Worm (Caenorhabditis elegans) whole organism, L2 larva: ENCODE data around the gene C07D10.1.
A peak's percentile ranks its signal among the peaks of the same experiment; 100 is the strongest.

Experiments used
- C34F6.9 ChIP-seq: fragments of 150-350 bp; optimal IDR thresholded peaks from 2 replicates; lab custom pipeline; 2014; ENCODE audit warnings: missing biosample characterization, missing genetic modification characterization
- F13H6.1 ChIP-seq: sonication (generic microtip); optimal IDR thresholded peaks from 2 replicates; lab custom pipeline; 2016; ENCODE audit warnings: missing genetic modification characterization, missing compliant biosample characterization
- ZK546.5 ChIP-seq: sonication (generic microtip); optimal IDR thresholded peaks from 2 replicates; lab custom pipeline; 2017; ENCODE audit warnings: missing biosample characterization, missing genetic modification characterization
- alr-1 ChIP-seq: fragments of 150-350 bp; optimal IDR thresholded peaks from 2 replicates; lab custom pipeline; 2014; ENCODE audit warnings: missing biosample characterization, missing genetic modification characterization
- aly-2 ChIP-seq: fragments of 150-350 bp; optimal IDR thresholded peaks from 2 replicates; lab custom pipeline; 2014; ENCODE audit warnings: missing biosample characterization, missing genetic modification characterization
- ama-1 ChIP-seq: fragments of 150-350 bp; optimal IDR thresholded peaks from 2 replicates; lab custom pipeline; 2018; ENCODE audit warnings: inconsistent platforms
- blmp-1 ChIP-seq: sonication (generic microtip); optimal IDR thresholded peaks from 2 replicates; lab custom pipeline; 2017; ENCODE audit warnings: missing genetic modification characterization, mild to moderate bottlenecking, missing compliant biosample characterization, antibody characterized with exemption, moderate library complexity; ENCODE audit not compliant: insufficient read depth
- ceh-82 ChIP-seq: fragments of 150-350 bp; optimal IDR thresholded peaks from 2 replicates; lab custom pipeline; 2014; ENCODE audit warnings: missing biosample characterization, missing genetic modification characterization
- crh-2 ChIP-seq: sonication (generic microtip); optimal IDR thresholded peaks from 2 replicates; lab custom pipeline; 2017; ENCODE audit warnings: missing biosample characterization, missing genetic modification characterization
- egl-27 ChIP-seq: sonication (generic microtip); optimal IDR thresholded peaks from 3 replicates; lab custom pipeline; 2017; ENCODE audit warnings: missing biosample characterization, missing genetic modification reagents, missing genetic modification characterization
- elt-3 ChIP-seq: sonication (generic microtip); optimal IDR thresholded peaks from 2 replicates; lab custom pipeline; 2017; ENCODE audit warnings: missing biosample characterization, missing genetic modification characterization
- fos-1 ChIP-seq: fragments of 150-350 bp; optimal IDR thresholded peaks from 2 replicates; lab custom pipeline; 2014; ENCODE audit warnings: missing biosample characterization, missing genetic modification characterization
- gmeb-1 ChIP-seq: fragments of 150-350 bp; optimal IDR thresholded peaks from 2 replicates; lab custom pipeline; 2014; ENCODE audit warnings: missing biosample characterization, missing genetic modification characterization
- lin-11 ChIP-seq: fragments of 150-350 bp; sonication (generic microtip); optimal IDR thresholded peaks from 2 replicates; lab custom pipeline; 2014; ENCODE audit warnings: missing biosample characterization, missing genetic modification characterization, inconsistent platforms, mixed read lengths
- lin-13 ChIP-seq: fragments of 150-350 bp; optimal IDR thresholded peaks from 2 replicates; lab custom pipeline; 2014; ENCODE audit warnings: missing biosample characterization, missing genetic modification reagents, missing genetic modification characterization
- lin-39 ChIP-seq: fragments of 150-350 bp; optimal IDR thresholded peaks from 2 replicates; lab custom pipeline; 2014; ENCODE audit warnings: missing biosample characterization, missing genetic modification reagents, missing genetic modification characterization
- lsy-2 ChIP-seq, 2 experiments: fragments of 150-350 bp in 1 of 2; sonication (generic microtip) in 1 of 2; optimal IDR thresholded peaks; 2 replicates each; lab custom pipeline; 2014 to 2017; ENCODE audit warnings: missing biosample characterization in 2 of 2, missing genetic modification characterization in 2 of 2
- mbf-1 ChIP-seq: sonication (generic microtip); optimal IDR thresholded peaks from 2 replicates; lab custom pipeline; 2017; ENCODE audit warnings: missing biosample characterization, missing genetic modification characterization
- mdl-1 ChIP-seq, 2 experiments: fragments of 150-350 bp in 1 of 2; sonication (generic microtip) in 1 of 2; optimal IDR thresholded peaks; 2 replicates each; lab custom pipeline; 2017; ENCODE audit warnings: missing biosample characterization in 2 of 2, missing genetic modification characterization in 2 of 2
- nhr-11 ChIP-seq: fragments of 150-350 bp; optimal IDR thresholded peaks from 2 replicates; lab custom pipeline; 2014; ENCODE audit warnings: missing biosample characterization, missing genetic modification characterization
- nhr-12 ChIP-seq: fragments of 150-350 bp; optimal IDR thresholded peaks from 2 replicates; lab custom pipeline; 2014; ENCODE audit warnings: missing biosample characterization, missing genetic modification characterization
- nhr-129 ChIP-seq: fragments of 150-350 bp; optimal IDR thresholded peaks from 2 replicates; lab custom pipeline; 2014; ENCODE audit warnings: missing biosample characterization, missing genetic modification characterization
- nhr-21 ChIP-seq: fragments of 150-350 bp; optimal IDR thresholded peaks from 2 replicates; lab custom pipeline; 2014; ENCODE audit warnings: missing biosample characterization, missing genetic modification characterization
- nhr-237 ChIP-seq: fragments of 150-350 bp; optimal IDR thresholded peaks from 2 replicates; lab custom pipeline; 2014; ENCODE audit warnings: missing biosample characterization, missing genetic modification characterization
- nhr-25 ChIP-seq: fragments of 150-350 bp; sonication (generic microtip); optimal IDR thresholded peaks from 3 replicates; lab custom pipeline; 2014; ENCODE audit warnings: missing biosample characterization, missing genetic modification characterization
- nhr-6 ChIP-seq: fragments of 150-350 bp; optimal IDR thresholded peaks from 2 replicates; lab custom pipeline; 2014; ENCODE audit warnings: missing biosample characterization, missing genetic modification characterization
- nhr-77 ChIP-seq: fragments of 150-350 bp; optimal IDR thresholded peaks from 2 replicates; lab custom pipeline; 2014; ENCODE audit warnings: missing biosample characterization, missing genetic modification characterization
- sem-4 ChIP-seq: fragments of 150-350 bp; optimal IDR thresholded peaks from 2 replicates; lab custom pipeline; 2014; ENCODE audit warnings: missing biosample characterization, missing genetic modification reagents, missing genetic modification characterization
- skn-1 ChIP-seq: sonication (generic microtip); optimal IDR thresholded peaks from 2 replicates; lab custom pipeline; 2017; ENCODE audit warnings: missing biosample characterization, missing genetic modification characterization
- sma-3 ChIP-seq: sonication (generic microtip); optimal IDR thresholded peaks from 2 replicates; lab custom pipeline; 2016; ENCODE audit warnings: missing genetic modification reagents, missing genetic modification characterization, missing compliant biosample characterization
- snpc-4 ChIP-seq: fragments of 150-350 bp; optimal IDR thresholded peaks from 2 replicates; lab custom pipeline; 2014; ENCODE audit warnings: missing biosample characterization, missing genetic modification characterization
- unc-39 ChIP-seq: fragments of 150-350 bp; optimal IDR thresholded peaks from 2 replicates; lab custom pipeline; 2014; ENCODE audit warnings: missing biosample characterization, missing genetic modification characterization
- unc-55 ChIP-seq: fragments of 150-350 bp; sonication (generic microtip); optimal IDR thresholded peaks from 3 replicates; lab custom pipeline; 2014; ENCODE audit warnings: missing biosample characterization, missing genetic modification reagents, missing genetic modification characterization
- zag-1 ChIP-seq: fragments of 150-350 bp; optimal IDR thresholded peaks from 2 replicates; lab custom pipeline; 2014; ENCODE audit warnings: missing biosample characterization, missing genetic modification characterization

The C07D10.1 gene

ce11 chrII:7394690-7395054 lies 4.1 kb upstream of the C07D10.1 start, which contains the start of gene bath-44:
TSS of gene bath-44 (plus strand) at chrII:7394955.
- no peak for TF ChIP-seq mdl-1 (tag; optimal IDR thresholded peaks at IDR 0.05; lab: Kevin White, UChicago)

- no peak for TF ChIP-seq mbf-1
- TF ChIP-seq mdl-1 (tag; optimal IDR thresholded peaks at IDR 0.05; lab: Kevin White, UChicago), result no peak
- TF ChIP-seq lin-39 (tag; lab: Kevin White, UChicago), result no peak
- TF ChIP-seq sem-4 (tag; lab: Kevin White, UChicago), result no peak
- no peak for TF ChIP-seq crh-2
- no peak for TF ChIP-seq lsy-2 (tag; optimal IDR thresholded peaks at IDR 0.05; lab: Kevin White, UChicago)
- TF ChIP-seq nhr-237 (tag; lab: Kevin White, UChicago), result no peak
- TF ChIP-seq unc-39 (tag; lab: Kevin White, UChicago), result no peak
- TF ChIP-seq aly-2 (tag; lab: Kevin White, UChicago), result no peak
Measured at ce11 chrII:7396081-7396480, 2.7 kb upstream of the C07D10.1 start.

- TF ChIP-seq nhr-237 (tag; lab: Kevin White, UChicago) (no peak), lin-39 (tag; lab: Kevin White, UChicago) (no peak), sma-3 (peak; percentile 33), nhr-11 (tag; lab: Kevin White, UChicago) (no peak), zag-1 (tag; lab: Kevin White, UChicago) (no peak), egl-27 (tag; lab: Kevin White, UChicago) (no peak), F13H6.1 (tag; lab: Kevin White, UChicago) (no peak), sem-4 (tag; lab: Kevin White, UChicago) (peak; percentile 28), nhr-21 (tag; lab: Kevin White, UChicago) (peak; percentile 24), alr-1 (tag; lab: Kevin White, UChicago) (no peak), nhr-77 (tag; lab: Kevin White, UChicago) (no peak), gmeb-1 (tag; lab: Kevin White, UChicago) (no peak), unc-55 (GFP tag; lab: Kevin White, UChicago) (no peak), ama-1 (lab: Kevin White, UChicago) (peak; percentile 0), mbf-1 (no peak), nhr-129 (tag; lab: Kevin White, UChicago) (no peak), nhr-6 (tag; lab: Kevin White, UChicago) (no peak), nhr-12 (no peak), crh-2 (no peak), snpc-4 (no peak), lsy-2 (tag; optimal IDR thresholded peaks at IDR 0.05; lab: Kevin White, UChicago) (peak in 1 of 2 experiments; percentile 17), unc-39 (tag; lab: Kevin White, UChicago) (no peak), lin-13 (no peak), C34F6.9 (tag; lab: Kevin White, UChicago) (no peak), mdl-1 (tag; optimal IDR thresholded peaks at IDR 0.05; lab: Kevin White, UChicago) (no peak), nhr-25 (tag; lab: Kevin White, UChicago) (peak; percentile 25)
Measured at ce11 chrII:7397273-7397840, 1.5 kb upstream of the C07D10.1 start.

- TF ChIP-seq lin-39 (tag; lab: Kevin White, UChicago) (no peak), ceh-82 (tag; lab: Kevin White, UChicago) (no peak), nhr-6 (tag; lab: Kevin White, UChicago) (no peak), fos-1 (tag; lab: Kevin White, UChicago) (no peak), lin-11 (tag; lab: Kevin White, UChicago) (no peak), lin-13 (no peak), ZK546.5 (tag; lab: Kevin White, UChicago) (no peak), F13H6.1 (tag; lab: Kevin White, UChicago) (no peak), elt-3 (tag; lab: Kevin White, UChicago) (no peak)
Measured at ce11 chrII:7402625-7403024, 3.8 kb downstream of the C07D10.1 start, which contains the start of gene nas-7. TSS of gene nas-7 (minus strand) at chrII:7402725.

ce11 chrII:7404001-7404400 lies 5.2 kb downstream of the C07D10.1 start:
- TF ChIP-seq unc-55 (GFP tag; lab: Kevin White, UChicago), result no peak
- TF ChIP-seq F13H6.1 (tag; lab: Kevin White, UChicago), result peak; percentile 3
- TF ChIP-seq nhr-25 (tag; lab: Kevin White, UChicago), result peak; percentile 94
- TF ChIP-seq blmp-1 (tag; lab: Kevin White, UChicago), result peak; percentile 86
- TF ChIP-seq skn-1 (tag; lab: Kevin White, UChicago), result no peak
